Worm (Caenorhabditis elegans): ENCODE results near the gene C09B9.85.
"Not testable (repeated sequence)": the region's sequence is repeated elsewhere in the genome, so short reads cannot be mapped to it uniquely, and the experiment has no call there.

The C09B9.85 gene

ce11 chrIV:5025646-5026045, at the start of gene C09B9.85:
TSS of gene C09B9.85 (minus strand) at chrIV:5025746.
- TF ChIP-seq unc-62 (GFP tag; optimal IDR thresholded peaks at IDR 0.05), result no peak

DNA sequence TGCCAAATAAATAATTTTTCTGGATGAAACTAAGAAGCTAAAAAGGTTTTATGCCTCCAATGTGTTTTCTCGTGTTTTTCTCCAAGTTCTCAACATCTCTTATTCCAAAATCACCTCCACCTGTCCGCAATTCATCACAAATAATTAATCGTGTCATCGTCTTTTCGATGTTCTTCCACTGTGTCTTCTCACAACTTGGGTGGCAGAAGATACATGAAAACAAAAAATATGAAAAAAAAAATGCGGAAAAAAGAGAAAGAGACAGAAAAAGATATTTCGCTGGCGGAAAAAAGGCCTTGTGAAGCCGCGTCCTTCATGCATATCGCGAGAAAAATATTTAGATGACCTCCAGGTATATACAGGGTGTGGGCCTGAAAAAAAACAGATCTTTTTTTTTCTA, 48.3 kb upstream of the C09B9.85 start:
- no peak for TF ChIP-seq unc-62 (GFP tag; optimal IDR thresholded peaks at IDR 0.05)

DNA sequence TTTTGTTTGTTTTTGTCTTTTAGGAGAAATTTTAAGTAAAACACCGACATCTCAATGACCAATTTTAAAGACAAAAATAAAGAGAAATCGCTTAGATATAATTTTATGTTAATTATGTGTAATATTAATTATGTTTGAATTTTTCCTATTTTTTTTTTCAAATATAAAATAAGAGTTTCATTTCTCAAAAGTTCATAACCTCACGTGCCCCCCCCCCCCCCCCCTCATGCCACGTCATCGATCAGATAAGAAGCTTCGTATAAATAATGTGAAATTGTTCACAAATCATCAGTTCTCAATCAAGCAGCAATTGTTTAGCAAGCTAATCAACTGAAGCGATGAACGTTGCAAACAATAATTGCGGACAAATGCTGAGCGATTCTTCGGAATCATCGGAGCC, 45.0 kb upstream of the C09B9.85 start, which contains the start of gene C02B10.6:
Gene C02B10.6, plus strand, starts transcription at position 301 of the 400 bp plus-strand sequence.
- not testable (repeated sequence) for TF ChIP-seq unc-62 (GFP tag; optimal IDR thresholded peaks at IDR 0.05)

- TF ChIP-seq unc-62 (GFP tag; optimal IDR thresholded peaks at IDR 0.05), result not testable (repeated sequence)
Observed at ce11 chrIV:5068541-5068940, 43.0 kb upstream of the C09B9.85 start, which contains the start of the genes R13H9.6 and rmd-6. TSS of gene R13H9.6 (minus strand) at chrIV:5068641. TSS of gene rmd-6 (plus strand) at chrIV:5068845.

ce11 chrIV:5066887-5067286, 41.3 kb upstream of the C09B9.85 start, which contains the start of gene ttbk-2.2:
TSS of gene ttbk-2.2 (minus strand) at chrIV:5066987.
- not testable (repeated sequence) for TF ChIP-seq unc-62 (GFP tag; optimal IDR thresholded peaks at IDR 0.05)

- TF ChIP-seq unc-62 (GFP tag; optimal IDR thresholded peaks at IDR 0.05), result not testable (repeated sequence)
Observed at ce11 chrIV:5064961-5065360, 39.4 kb upstream of the C09B9.85 start, which contains the start of gene msp-53. TSS of gene msp-53 (minus strand) at chrIV:5065061.

DNA sequence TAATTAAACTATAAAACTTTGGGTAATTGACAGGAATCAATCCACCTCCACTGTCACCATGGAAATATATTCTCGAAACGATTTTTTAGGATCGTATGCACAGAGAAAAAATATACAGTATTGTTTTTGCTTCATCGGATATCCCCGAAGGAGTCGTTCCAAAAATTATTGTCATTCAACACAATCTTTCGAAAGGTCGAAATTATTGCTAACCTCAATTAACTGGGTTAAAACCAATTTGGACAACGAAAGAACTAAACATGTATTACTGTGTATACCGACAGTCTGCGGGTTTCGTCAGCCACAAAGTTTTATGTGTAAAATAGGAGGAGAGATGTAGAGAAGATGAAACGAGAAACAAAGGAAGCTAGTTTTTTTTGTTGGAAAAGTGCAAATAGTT, 37.8 kb upstream of the C09B9.85 start:
- no peak for TF ChIP-seq unc-62 (GFP tag; optimal IDR thresholded peaks at IDR 0.05)

DNA sequence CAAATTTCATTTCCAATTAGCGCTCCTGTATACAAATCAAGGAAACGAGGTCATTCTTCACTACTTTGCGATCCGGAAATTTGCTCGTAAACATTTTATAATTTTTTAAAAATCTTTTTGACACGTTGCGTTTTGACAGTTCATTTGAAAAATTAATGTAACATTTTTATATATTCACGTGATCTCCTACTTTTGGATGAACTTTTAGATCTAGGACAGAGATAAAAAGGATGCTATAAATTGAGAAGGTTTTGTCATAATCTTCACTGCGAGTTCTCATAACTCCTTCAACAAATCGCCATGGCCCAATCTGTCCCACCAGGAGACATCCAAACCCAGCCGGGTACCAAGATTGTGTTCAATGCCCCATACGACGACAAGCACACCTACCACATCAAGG, 36.7 kb upstream of the C09B9.85 start, which contains the start of gene msp-57:
Gene msp-57, plus strand, starts transcription at position 301 of the 400 bp plus-strand sequence.
- not testable (repeated sequence) for TF ChIP-seq unc-62 (GFP tag; optimal IDR thresholded peaks at IDR 0.05)

DNA sequence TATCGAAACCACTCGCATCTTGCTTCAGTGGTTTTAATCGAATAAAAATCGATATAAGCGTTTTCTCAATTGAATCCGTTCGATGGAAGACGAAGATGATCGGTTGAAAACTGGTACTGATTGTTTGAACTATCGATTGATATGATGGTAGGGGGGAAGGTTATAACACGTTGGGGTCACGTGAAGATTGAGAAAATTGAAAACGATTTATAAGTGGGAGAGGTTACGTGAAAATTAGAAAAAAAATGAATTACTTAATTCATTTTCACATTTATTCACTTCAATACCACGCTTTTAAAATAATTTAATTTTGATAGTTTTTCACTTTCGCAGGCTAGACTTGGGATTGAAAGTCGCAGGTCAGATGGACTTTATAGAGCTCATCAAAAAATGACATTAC, 35.4 kb upstream of the C09B9.85 start, which contains the start of gene C09B9.7:
Gene C09B9.7, minus strand, starts transcription at position 101 of the 400 bp plus-strand sequence.
- TF ChIP-seq unc-62 (GFP tag; optimal IDR thresholded peaks at IDR 0.05), result no peak

- TF ChIP-seq unc-62 (GFP tag; optimal IDR thresholded peaks at IDR 0.05), result no peak
Observed at ce11 chrIV:5055964-5056588, 30.5 kb upstream of the C09B9.85 start, which contains the start of gene msp-55. TSS of gene msp-55 (minus strand) at chrIV:5056014.

- TF ChIP-seq unc-62 (GFP tag; optimal IDR thresholded peaks at IDR 0.05), result no peak
Observed at ce11 chrIV:5054297-5054696, 28.8 kb upstream of the C09B9.85 start.

- TF ChIP-seq unc-62 (GFP tag; optimal IDR thresholded peaks at IDR 0.05), result no peak
Observed at ce11 chrIV:5045389-5045788, 19.8 kb upstream of the C09B9.85 start, which contains the start of gene hot-9. TSS of gene hot-9 (minus strand) at chrIV:5045489.

DNA sequence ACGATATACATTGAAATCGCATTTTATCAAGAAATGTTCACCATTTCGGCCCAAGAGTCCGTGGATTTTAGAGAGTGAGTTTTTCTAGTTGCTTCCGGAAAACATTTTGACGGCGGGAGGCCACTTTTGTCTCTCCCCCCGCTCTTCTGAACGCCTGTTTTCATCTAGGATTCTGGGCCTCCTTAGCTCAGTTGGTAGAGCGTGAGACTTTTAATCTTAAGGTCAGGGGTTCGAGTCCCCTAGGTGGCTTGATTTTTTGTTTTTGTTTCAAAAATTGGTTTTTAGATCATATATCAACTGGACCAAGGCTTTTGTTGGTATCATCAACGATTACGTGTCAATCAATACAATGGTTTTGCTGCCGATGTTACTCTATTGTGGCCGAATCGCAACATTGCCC, 13.2 kb upstream of the C09B9.85 start:
- TF ChIP-seq unc-62 (GFP tag; optimal IDR thresholded peaks at IDR 0.05), result no peak

DNA sequence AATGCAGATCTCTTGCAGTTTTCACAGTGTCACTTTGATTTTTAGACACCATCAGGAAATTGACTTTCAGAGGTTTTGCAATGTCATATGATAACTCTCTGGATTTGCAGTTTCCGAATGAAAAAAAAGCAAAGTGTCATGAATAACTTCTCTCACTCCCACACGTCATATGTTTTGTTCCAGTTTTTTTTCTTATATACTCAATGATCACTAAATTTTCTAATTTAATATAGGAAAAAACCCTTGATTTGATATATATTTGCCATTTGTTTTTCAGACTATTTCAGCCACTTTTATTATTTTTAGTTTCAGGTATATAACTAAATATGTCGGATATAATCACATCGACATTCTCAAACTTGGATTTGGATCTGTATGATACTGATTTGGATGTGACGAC, 11.9 kb upstream of the C09B9.85 start, which contains the start of gene C09B9.1:
Gene C09B9.1, plus strand, starts transcription at position 301 of the 400 bp plus-strand sequence.
- TF ChIP-seq unc-62 (GFP tag; optimal IDR thresholded peaks at IDR 0.05), result no peak

DNA sequence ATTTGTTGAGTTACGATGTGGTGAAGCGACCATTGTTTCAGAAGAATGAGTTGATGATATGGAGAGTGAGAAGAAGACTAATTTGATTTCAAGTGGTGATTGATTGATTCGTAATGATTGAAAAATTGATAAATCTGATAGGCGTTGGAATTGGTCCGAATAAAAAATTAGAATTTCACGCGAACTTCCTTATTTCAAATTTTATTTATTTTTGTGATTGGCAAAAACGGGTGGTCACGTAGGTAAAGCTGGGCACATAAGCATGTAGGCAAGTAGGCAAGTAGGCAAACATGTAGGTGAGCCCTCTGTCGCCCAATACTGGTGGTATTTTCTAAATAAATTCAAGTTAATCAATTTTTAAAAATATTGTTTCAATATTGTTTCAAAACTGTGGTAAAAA, 7.7 kb upstream of the C09B9.85 start, which contains the start of gene C09B9.4:
Gene C09B9.4, minus strand, starts transcription at position 101 of the 400 bp plus-strand sequence.
- TF ChIP-seq unc-62 (GFP tag; optimal IDR thresholded peaks at IDR 0.05), result no peak

ce11 chrIV:5031346-5031745, 5.8 kb upstream of the C09B9.85 start:
- TF ChIP-seq unc-62 (GFP tag; optimal IDR thresholded peaks at IDR 0.05), result no peak

- TF ChIP-seq unc-62 (GFP tag; optimal IDR thresholded peaks at IDR 0.05), result no peak
Observed at ce11 chrIV:5028978-5029377, 3.4 kb upstream of the C09B9.85 start, which contains the start of the genes best-6 and C09B9.2. TSS of gene best-6 (minus strand) at chrIV:5029078. TSS of gene C09B9.2 (plus strand) at chrIV:5029291.

Measured in whole organism, dauer.